Worm (Caenorhabditis elegans): ENCODE data around the gene F35E12.10.

The F35E12.10 gene

ce11 chrV:13757349-13757748 is 8.8 kb upstream of the F35E12.10 start (continued):
- no peak for TF ChIP-seq ztf-4 (tag; optimal IDR thresholded peaks at IDR 0.05)
- TF ChIP-seq R02D3.7 (tag; optimal IDR thresholded peaks at IDR 0.05): no peak
- no peak for TF ChIP-seq nhr-10 (tag; optimal IDR thresholded peaks at IDR 0.05)
- no peak for TF ChIP-seq mdl-1 (tag; optimal IDR thresholded peaks at IDR 0.05)
- TF ChIP-seq alr-1 (tag; optimal IDR thresholded peaks at IDR 0.05): no peak
- no peak for TF ChIP-seq lin-11 (tag; optimal IDR thresholded peaks at IDR 0.05)
- TF ChIP-seq unc-55 (GFP tag; optimal IDR thresholded peaks at IDR 0.05): peak; percentile 94
- TF ChIP-seq sma-3 (GFP tag; optimal IDR thresholded peaks at IDR 0.05): no peak
- peak in 1 of 2 experiments; percentile 60 for TF ChIP-seq lsy-2 (tag; optimal IDR thresholded peaks at IDR 0.05)
- TF ChIP-seq elt-1 (tag; optimal IDR thresholded peaks at IDR 0.05): no peak

- TF ChIP-seq nhr-11 (tag; optimal IDR thresholded peaks at IDR 0.05): no peak
- TF ChIP-seq fos-1 (tag; optimal IDR thresholded peaks at IDR 0.05): peak; percentile 32
- TF ChIP-seq C34F6.9 (tag; optimal IDR thresholded peaks at IDR 0.05): peak; percentile 30
- peak; percentile 12 for TF ChIP-seq F13H6.1 (tag; optimal IDR thresholded peaks at IDR 0.05)
- peak; percentile 54 for TF ChIP-seq skn-1 (tag; optimal IDR thresholded peaks at IDR 0.05)
- TF ChIP-seq sma-9 (GFP tag; optimal IDR thresholded peaks at IDR 0.05): peak; percentile 13
- no peak for TF ChIP-seq sma-9 (tag; optimal IDR thresholded peaks at IDR 0.05)
- TF ChIP-seq zag-1 (tag; optimal IDR thresholded peaks at IDR 0.05): no peak
- TF ChIP-seq sem-4 (tag; optimal IDR thresholded peaks at IDR 0.05): no peak
- TF ChIP-seq egl-27 (tag; optimal IDR thresholded peaks at IDR 0.05): no peak
- peak; percentile 11 for TF ChIP-seq nhr-25 (tag; optimal IDR thresholded peaks at IDR 0.05)
Observed at ce11 chrV:13756359-13757091, 8.0 kb upstream of the F35E12.10 start, which contains the start of gene F20G2.2. Gene F20G2.2 (minus strand): TSS chrV:13756409.

- TF ChIP-seq nhr-11 (tag; optimal IDR thresholded peaks at IDR 0.05) (no peak), nhr-10 (tag; optimal IDR thresholded peaks at IDR 0.05) (no peak), sma-3 (GFP tag; optimal IDR thresholded peaks at IDR 0.05) (no peak), crh-2 (tag; optimal IDR thresholded peaks at IDR 0.05) (no peak), unc-55 (GFP tag; optimal IDR thresholded peaks at IDR 0.05) (no peak)
Observed at ce11 chrV:13753481-13753880, 4.9 kb upstream of the F35E12.10 start, which contains the start of gene F20G2.1. Gene F20G2.1 (minus strand): TSS chrV:13753581.

- TF ChIP-seq fos-1 (tag; optimal IDR thresholded peaks at IDR 0.05): peak; percentile 63
- TF ChIP-seq sma-9 (GFP tag; optimal IDR thresholded peaks at IDR 0.05): peak; percentile 37
- TF ChIP-seq sma-9 (tag; optimal IDR thresholded peaks at IDR 0.05): no peak
- TF ChIP-seq crh-2 (tag; optimal IDR thresholded peaks at IDR 0.05): no peak
Observed at ce11 chrV:13751811-13752210, 3.3 kb upstream of the F35E12.10 start, which contains the start of gene cld-9. Gene cld-9 (minus strand): TSS chrV:13751891.

ce11 chrV:13744901-13745300 is 3.7 kb downstream of the F35E12.10 start, which contains the start of gene F35E12.9:
Gene F35E12.9 (minus strand): TSS chrV:13745127.
- no peak for TF ChIP-seq sma-3 (GFP tag; optimal IDR thresholded peaks at IDR 0.05)
- TF ChIP-seq egl-27 (tag; optimal IDR thresholded peaks at IDR 0.05): no peak
- peak; percentile 3 for TF ChIP-seq F13H6.1 (tag; optimal IDR thresholded peaks at IDR 0.05)
- peak; percentile 98 for TF ChIP-seq fos-1 (tag; optimal IDR thresholded peaks at IDR 0.05)
- peak; percentile 20 for TF ChIP-seq crh-2 (tag; optimal IDR thresholded peaks at IDR 0.05)
- peak; percentile 46 for TF ChIP-seq skn-1 (tag; optimal IDR thresholded peaks at IDR 0.05)
- TF ChIP-seq sma-9 (GFP tag; optimal IDR thresholded peaks at IDR 0.05): peak; percentile 22
- TF ChIP-seq sma-9 (tag; optimal IDR thresholded peaks at IDR 0.05): no peak
- TF ChIP-seq gmeb-1 (tag; optimal IDR thresholded peaks at IDR 0.05): peak; percentile 40
- no peak for TF ChIP-seq nhr-6 (tag; optimal IDR thresholded peaks at IDR 0.05)

ce11 chrV:13739901-13740300 is 8.7 kb downstream of the F35E12.10 start:
- TF ChIP-seq mab-5 (tag; optimal IDR thresholded peaks at IDR 0.05): no peak
- TF ChIP-seq nhr-77 (tag; optimal IDR thresholded peaks at IDR 0.05): no peak
- TF ChIP-seq fos-1 (tag; optimal IDR thresholded peaks at IDR 0.05): peak; percentile 51
- no peak for TF ChIP-seq nhr-23 (tag; optimal IDR thresholded peaks at IDR 0.05)
- no peak for TF ChIP-seq lin-11 (tag; optimal IDR thresholded peaks at IDR 0.05)
- TF ChIP-seq ztf-1 (GFP tag; conservative IDR thresholded peaks at IDR 0.05): no peak
- peak; percentile 40 for TF ChIP-seq sma-9 (GFP tag; optimal IDR thresholded peaks at IDR 0.05)
- TF ChIP-seq sma-9 (tag; optimal IDR thresholded peaks at IDR 0.05): no peak
- no peak for TF ChIP-seq nhr-6 (tag; optimal IDR thresholded peaks at IDR 0.05)
- no peak for TF ChIP-seq nhr-10 (tag; optimal IDR thresholded peaks at IDR 0.05)
- TF ChIP-seq elt-3 (tag; optimal IDR thresholded peaks at IDR 0.05): no peak
- TF ChIP-seq ZK546.5 (tag; optimal IDR thresholded peaks at IDR 0.05): no peak
- TF ChIP-seq lsy-2 (tag; optimal IDR thresholded peaks at IDR 0.05): no peak
- TF ChIP-seq mbf-1 (tag; optimal IDR thresholded peaks at IDR 0.05): no peak
- no peak for TF ChIP-seq F13H6.1 (tag; optimal IDR thresholded peaks at IDR 0.05)
- no peak for TF ChIP-seq egl-27 (tag; optimal IDR thresholded peaks at IDR 0.05)
- no peak for TF ChIP-seq ama-1 (optimal IDR thresholded peaks at IDR 0.05)
- no peak for TF ChIP-seq unc-62 (GFP tag; optimal IDR thresholded peaks at IDR 0.05)
